Fruit fly (Drosophila melanogaster) whole organism, wandering third instar larva: Measurements from ENCODE around the gene Nepl12.

ENCODE experiments used
- CG32264 ChIP-seq: fragments of 200-800 bp; sonication (Bioruptor generic); optimal IDR thresholded peaks from 2 replicates; lab custom pipeline; 2016; ENCODE audit warnings: missing biosample characterization, missing genetic modification characterization
- CG9705 ChIP-seq: fragments of 200-800 bp; sonication (Bioruptor generic); optimal IDR thresholded peaks from 2 replicates; lab custom pipeline; 2018; ENCODE audit warnings: missing biosample characterization, mild to moderate bottlenecking, missing genetic modification characterization
- CrebA ChIP-seq: fragments of 200-800 bp; sonication (Bioruptor generic); optimal IDR thresholded peaks from 2 replicates; lab custom pipeline; 2016; ENCODE audit warnings: missing biosample characterization, mild to moderate bottlenecking, missing genetic modification characterization, borderline replicate concordance
- Hnf4 ChIP-seq: fragments of 200-800 bp; sonication (Bioruptor generic); optimal IDR thresholded peaks from 2 replicates; lab custom pipeline; 2016; ENCODE audit warnings: missing biosample characterization, mild to moderate bottlenecking, missing genetic modification characterization
- Hr78 ChIP-seq: fragments of >200 bp; optimal IDR thresholded peaks from 2 replicates; lab custom pipeline; 2017; ENCODE audit warnings: missing biosample characterization, missing genetic modification characterization
- br ChIP-seq: fragments of 200-800 bp; sonication (Bioruptor generic); optimal IDR thresholded peaks from 2 replicates; lab custom pipeline; 2016; ENCODE audit warnings: missing biosample characterization, missing genetic modification characterization
- dl ChIP-seq, 2 experiments: fragments of 175-275, 200-275 bp in 1 of 2; fragments of 200-275 bp in 1 of 2; sonication (Bioruptor generic); optimal IDR thresholded peaks; lab custom pipeline; 2018; ENCODE audit warnings: mild to moderate bottlenecking in 2 of 2, missing biosample characterization in 2 of 2, missing genetic modification characterization in 2 of 2, moderate library complexity in 2 of 2; ENCODE audit not compliant: partially characterized antibody in 2 of 2, insufficient read depth in 1 of 2
- fru ChIP-seq: fragments of 200-800 bp; sonication (Bioruptor generic); optimal IDR thresholded peaks from 3 replicates; lab custom pipeline; 2016; ENCODE audit warnings: missing biosample characterization, mild to moderate bottlenecking, missing genetic modification characterization
- h ChIP-seq: fragments of 200-800 bp; sonication (Bioruptor generic); optimal IDR thresholded peaks from 3 replicates; lab custom pipeline; 2016; ENCODE audit warnings: missing biosample characterization, mild to moderate bottlenecking, missing genetic modification characterization
- pan ChIP-seq: fragments of >200 bp; optimal IDR thresholded peaks from 2 replicates; lab custom pipeline; 2017
- psq ChIP-seq: fragments of 200-800 bp; sonication (Bioruptor generic); optimal IDR thresholded peaks from 3 replicates; lab custom pipeline; 2017; ENCODE audit warnings: missing biosample characterization, mild to moderate bottlenecking, missing genetic modification characterization, moderate library complexity
- sv ChIP-seq: fragments of 200-800 bp; sonication (Bioruptor generic); optimal IDR thresholded peaks from 3 replicates; lab custom pipeline; 2016; ENCODE audit warnings: missing biosample characterization, missing genetic modification characterization
- usp ChIP-seq: fragments of >200 bp; optimal IDR thresholded peaks from 2 replicates; lab custom pipeline; 2017; ENCODE audit warnings: missing biosample characterization, missing genetic modification characterization

DNA sequence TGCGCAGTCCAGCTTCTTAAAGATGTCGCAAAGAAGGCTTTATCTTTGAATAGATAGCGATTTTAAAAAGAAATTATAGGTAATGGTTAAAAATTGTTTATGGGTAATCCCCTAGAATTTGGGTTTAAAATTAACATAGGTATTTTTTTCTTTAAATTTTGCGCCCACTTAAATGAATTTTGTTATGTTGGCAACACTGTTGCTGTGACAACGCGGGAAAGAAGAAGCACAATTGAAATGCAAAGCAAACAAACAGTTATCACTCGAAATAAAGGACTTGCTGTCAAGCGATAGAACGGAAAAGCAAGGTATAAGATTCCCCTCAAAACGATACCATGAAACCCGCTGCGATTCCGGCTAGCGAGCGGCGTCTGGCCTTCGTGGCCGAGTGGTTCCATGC is 4.4 kb downstream of the Nepl12 start, which contains the start of gene nmdyn-D7:
- TF ChIP-seq Hr78 (GFP tag; lab: Kevin White, UChicago) = no peak
- no peak for TF ChIP-seq psq (GFP tag; lab: Kevin White, UChicago)
- no peak for TF ChIP-seq pan (lab: Kevin White, UChicago)
- no peak for TF ChIP-seq CG32264 (GFP tag; lab: Kevin White, UChicago)
- no peak for TF ChIP-seq CG9705 (GFP tag; lab: Kevin White, UChicago)
- TF ChIP-seq fru (GFP tag; lab: Kevin White, UChicago) = no peak
- no peak for TF ChIP-seq h (GFP tag; lab: Kevin White, UChicago)
- TF ChIP-seq CrebA (GFP tag; lab: Kevin White, UChicago) = no peak
- TF ChIP-seq usp = no peak
- TF ChIP-seq Hnf4 = no peak
- TF ChIP-seq sv = no peak
- no peak for TF ChIP-seq dl (GFP tag; optimal IDR thresholded peaks at IDR 0.05; lab: Kevin White, UChicago; ENCODE audit: insufficient read depth in 1 of 2, partially characterized antibody in 2 of 2)
- TF ChIP-seq br (GFP tag; lab: Kevin White, UChicago) = no peak
